Worm (Caenorhabditis elegans) whole organism, L1 larva: ENCODE results near the gene M117.4.

ENCODE experiments used
- C04F5.9 ChIP-seq: sonication (generic microtip); optimal IDR thresholded peaks from 2 replicates; lab custom pipeline; 2016; ENCODE audit warnings: missing genetic modification characterization, missing compliant biosample characterization
- C34B4.2 ChIP-seq: sonication (generic microtip); optimal IDR thresholded peaks from 2 replicates; lab custom pipeline; 2017; ENCODE audit warnings: mild to moderate bottlenecking, missing genetic modification characterization, missing compliant biosample characterization
- aha-1 ChIP-seq: fragments of 150-350 bp; optimal IDR thresholded peaks from 2 replicates; lab custom pipeline; 2014; ENCODE audit warnings: missing biosample characterization, missing genetic modification characterization
- aly-2 ChIP-seq: fragments of 150-350 bp; optimal IDR thresholded peaks from 2 replicates; lab custom pipeline; 2014; ENCODE audit warnings: missing biosample characterization, missing genetic modification characterization
- ama-1 ChIP-seq: fragments of 150-350 bp; optimal IDR thresholded peaks from 2 replicates; lab custom pipeline; 2014
- blmp-1 ChIP-seq: fragments of 150-350 bp; optimal IDR thresholded peaks from 2 replicates; lab custom pipeline; 2014; ENCODE audit warnings: missing biosample characterization, missing genetic modification characterization
- ceh-8 ChIP-seq: fragments of 200-800 bp; sonication (Bioruptor generic); optimal IDR thresholded peaks from 2 replicates; lab custom pipeline; 2018; ENCODE audit warnings: mild to moderate bottlenecking, missing genetic modification characterization, moderate library complexity, missing compliant biosample characterization
- ces-1 ChIP-seq: fragments of 150-350 bp; optimal IDR thresholded peaks from 2 replicates; lab custom pipeline; 2014; ENCODE audit warnings: missing biosample characterization, missing genetic modification reagents, missing genetic modification characterization
- dpl-1 ChIP-seq, 3 experiments: fragments of 150-350 bp in 2 of 3; sonication (generic microtip) in 1 of 3; optimal IDR thresholded peaks; 2 replicates each; lab custom pipeline; 2014 to 2017; ENCODE audit warnings: missing biosample characterization in 3 of 3, missing genetic modification characterization in 3 of 3, missing genetic modification reagents in 3 of 3
- dsc-1 ChIP-seq: sonication (generic microtip); optimal IDR thresholded peaks from 2 replicates; lab custom pipeline; 2016; ENCODE audit warnings: mild to moderate bottlenecking, missing genetic modification characterization, missing compliant biosample characterization
- efl-1 ChIP-seq, 4 experiments: fragments of 150-350 bp; optimal IDR thresholded peaks in 3 of 4; peaks in 1 of 4; 1 replicate in 1 of 4; 2 replicates in 3 of 4; lab custom pipeline; 2014; ENCODE audit warnings: missing biosample characterization in 2 of 4, missing genetic modification characterization in 2 of 4, missing genetic modification reagents in 2 of 4
- efl-3 ChIP-seq: fragments of 200-800 bp; sonication (Bioruptor generic); optimal IDR thresholded peaks from 2 replicates; lab custom pipeline; 2018; ENCODE audit warnings: mild to moderate bottlenecking, missing genetic modification characterization, missing compliant biosample characterization
- egl-13 ChIP-seq: sonication (generic microtip); optimal IDR thresholded peaks from 2 replicates; lab custom pipeline; 2016; ENCODE audit warnings: missing genotype, missing genetic modification reagents, missing genetic modification characterization, missing compliant biosample characterization
- egl-27 ChIP-seq, 2 experiments: fragments of 150-350 bp in 1 of 2; sonication (generic microtip); optimal IDR thresholded peaks; 3 replicates each; lab custom pipeline; 2017 to 2018; ENCODE audit warnings: missing biosample characterization in 2 of 2, missing genetic modification characterization in 2 of 2, missing genetic modification reagents in 2 of 2
- ets-5 ChIP-seq: fragments of 200-800 bp; sonication (Bioruptor generic); IDR thresholded peaks from 2 replicates; pipeline ENCODE4 v1.3.6; 2022; ENCODE audit warnings: missing genetic modification characterization, missing compliant biosample characterization
- fkh-10 ChIP-seq: sonication (generic microtip); optimal IDR thresholded peaks from 2 replicates; lab custom pipeline; 2017; ENCODE audit warnings: missing biosample characterization, missing genetic modification reagents, missing genetic modification characterization
- fkh-4 ChIP-seq: sonication (generic microtip); optimal IDR thresholded peaks from 2 replicates; lab custom pipeline; 2016; ENCODE audit warnings: missing compliant biosample characterization, missing genetic modification characterization, borderline replicate concordance
- fos-1 ChIP-seq: fragments of 150-350 bp; optimal IDR thresholded peaks from 2 replicates; lab custom pipeline; 2014; ENCODE audit warnings: missing biosample characterization, missing genetic modification characterization
- grh-1 ChIP-seq: fragments of 200-800 bp; sonication (Bioruptor generic); IDR thresholded peaks from 2 replicates; pipeline ENCODE4 v1.3.6; 2022; ENCODE audit warnings: missing genetic modification reagents, missing genetic modification characterization, missing compliant biosample characterization
- hpl-2 ChIP-seq: fragments of 150-350 bp; optimal IDR thresholded peaks from 2 replicates; lab custom pipeline; 2014; ENCODE audit warnings: missing biosample characterization, missing genetic modification reagents, missing genetic modification characterization
- isw-1 ChIP-seq: fragments of 200-800 bp; sonication (Bioruptor generic); IDR thresholded peaks from 2 replicates; pipeline ENCODE4 v1.3.6; 2022; ENCODE audit warnings: missing genetic modification characterization, missing compliant biosample characterization
- lin-13 ChIP-seq: fragments of 150-350 bp; optimal IDR thresholded peaks from 2 replicates; lab custom pipeline; 2014; ENCODE audit warnings: missing biosample characterization, missing genetic modification reagents, missing genetic modification characterization
- lin-14 ChIP-seq: fragments of 200-800 bp; sonication (Bioruptor generic); optimal IDR thresholded peaks from 2 replicates; lab custom pipeline; 2018; ENCODE audit warnings: mild to moderate bottlenecking, missing genetic modification characterization, moderate library complexity, missing compliant biosample characterization
- lin-35 ChIP-seq, 2 experiments: fragments of 150-350 bp; optimal IDR thresholded peaks; 2 replicates each; lab custom pipeline; 2014; ENCODE audit warnings: missing biosample characterization in 2 of 2, missing genetic modification characterization in 2 of 2, missing genetic modification reagents in 2 of 2
- lin-39 ChIP-seq: fragments of 150-350 bp; optimal IDR thresholded peaks from 2 replicates; lab custom pipeline; 2014; ENCODE audit warnings: missing biosample characterization, missing genetic modification reagents, missing genetic modification characterization
- lir-3 ChIP-seq: sonication (generic microtip); optimal IDR thresholded peaks from 2 replicates; lab custom pipeline; 2016; ENCODE audit warnings: mild to moderate bottlenecking, missing genetic modification characterization, moderate library complexity, missing compliant biosample characterization; ENCODE audit not compliant: poor library complexity
- mep-1 ChIP-seq: fragments of 150-350 bp; optimal IDR thresholded peaks from 2 replicates; lab custom pipeline; 2014; ENCODE audit warnings: missing biosample characterization, missing genetic modification characterization
- nhr-11 ChIP-seq: fragments of 150-350 bp; optimal IDR thresholded peaks from 2 replicates; lab custom pipeline; 2014; ENCODE audit warnings: missing biosample characterization, missing genetic modification characterization
- nhr-20 ChIP-seq: sonication (generic microtip); optimal IDR thresholded peaks from 2 replicates; lab custom pipeline; 2016; ENCODE audit warnings: mild to moderate bottlenecking, missing genetic modification characterization, missing compliant biosample characterization
- nhr-237 ChIP-seq: fragments of 150-350 bp; optimal IDR thresholded peaks from 2 replicates; lab custom pipeline; 2014; ENCODE audit warnings: missing biosample characterization, missing genetic modification characterization
- nhr-47 ChIP-seq: sonication (generic microtip); optimal IDR thresholded peaks from 2 replicates; lab custom pipeline; 2016; ENCODE audit warnings: mild to moderate bottlenecking, missing genetic modification characterization, moderate library complexity, missing compliant biosample characterization
- nhr-71 ChIP-seq: sonication (generic microtip); optimal IDR thresholded peaks from 2 replicates; lab custom pipeline; 2016; ENCODE audit warnings: mild to moderate bottlenecking, missing genetic modification characterization, moderate library complexity, missing compliant biosample characterization
- nhr-77 ChIP-seq: fragments of 150-350 bp; optimal IDR thresholded peaks from 2 replicates; lab custom pipeline; 2014; ENCODE audit warnings: missing biosample characterization, missing genetic modification characterization
- pag-3 ChIP-seq: sonication (generic microtip); optimal IDR thresholded peaks from 2 replicates; lab custom pipeline; 2017; ENCODE audit warnings: missing genetic modification characterization, mild to moderate bottlenecking, missing compliant biosample characterization, antibody characterized with exemption, borderline replicate concordance; ENCODE audit not compliant: insufficient read depth
- pqm-1 ChIP-seq: sonication (generic microtip); optimal IDR thresholded peaks from 3 replicates; lab custom pipeline; 2017; ENCODE audit warnings: missing biosample characterization, missing genetic modification characterization
- sptf-1 ChIP-seq: fragments of 150-350 bp; optimal IDR thresholded peaks from 2 replicates; lab custom pipeline; 2014; ENCODE audit warnings: missing biosample characterization, missing genetic modification characterization
- swsn-7 ChIP-seq: sonication (generic microtip); optimal IDR thresholded peaks from 2 replicates; lab custom pipeline; 2016; ENCODE audit warnings: missing genetic modification characterization, missing compliant biosample characterization
- tbx-2 ChIP-seq: sonication (generic microtip); optimal IDR thresholded peaks from 2 replicates; lab custom pipeline; 2016; ENCODE audit warnings: missing genetic modification characterization, missing compliant biosample characterization
- tlp-1 ChIP-seq: fragments of 150-350 bp; optimal IDR thresholded peaks from 2 replicates; lab custom pipeline; 2014; ENCODE audit warnings: missing biosample characterization, missing genetic modification characterization
- unc-30 ChIP-seq: sonication (generic microtip); optimal IDR thresholded peaks from 2 replicates; lab custom pipeline; 2017; ENCODE audit warnings: missing biosample characterization, missing genetic modification characterization
- unc-62 ChIP-seq: fragments of 150-350 bp; optimal IDR thresholded peaks from 2 replicates; lab custom pipeline; 2014; ENCODE audit warnings: missing biosample characterization, missing genetic modification reagents, missing genetic modification characterization
- unc-86 ChIP-seq: sonication (generic microtip); optimal IDR thresholded peaks from 2 replicates; lab custom pipeline; 2016; ENCODE audit warnings: missing genetic modification characterization, missing compliant biosample characterization
- unc-98 ChIP-seq: fragments of 200-800 bp; sonication (Bioruptor generic); IDR thresholded peaks from 2 replicates; pipeline ENCODE4 v1.3.6; 2022; ENCODE audit warnings: missing genetic modification characterization, missing compliant biosample characterization
- ztf-4 ChIP-seq: fragments of 150-350 bp; optimal IDR thresholded peaks from 2 replicates; lab custom pipeline; 2014; ENCODE audit warnings: missing biosample characterization, missing genetic modification characterization

The M117.4 gene

ce11 chrIV:11788383-11788963, 44.9 kb downstream of the M117.4 start (continued):
- TF ChIP-seq unc-98 (GFP tag; lab: Robert Waterston, UW) (no peak), nhr-11 (tag; lab: Kevin White, UChicago) (no peak), lin-35 (GFP tag; optimal IDR thresholded peaks at IDR 0.05; lab: Kevin White, UChicago) (peak in 1 of 2 experiments; percentile 4), dsc-1 (tag; lab: Kevin White, UChicago) (no peak), lin-14 (GFP tag; lab: Kevin White, UChicago) (peak; percentile 84), isw-1 (GFP tag; lab: Robert Waterston, UW) (no peak), lin-39 (tag; lab: Kevin White, UChicago) (no peak), swsn-7 (no peak), lir-3 (tag; lab: Kevin White, UChicago) (no peak), aly-2 (no peak), dpl-1 (GFP tag; optimal IDR thresholded peaks at IDR 0.05; lab: Kevin White, UChicago) (no peak), nhr-47 (tag; lab: Kevin White, UChicago) (peak; percentile 5), tbx-2 (no peak), unc-62 (GFP tag; lab: Kevin White, UChicago) (no peak), nhr-71 (tag; lab: Kevin White, UChicago) (peak; percentile 14), aha-1 (tag; lab: Kevin White, UChicago) (no peak), nhr-77 (no peak), efl-1 (optimal IDR thresholded peaks at IDR 0.05; lab: Kevin White, UChicago) (no peak), efl-1 (GFP tag; optimal IDR thresholded peaks at IDR 0.05 in 1 of 2; lab: Kevin White, UChicago) (no peak), pag-3 (tag; lab: Kevin White, UChicago) (no peak), blmp-1 (tag; lab: Kevin White, UChicago) (no peak), egl-27 (tag; optimal IDR thresholded peaks at IDR 0.05; lab: Kevin White, UChicago) (no peak), nhr-237 (tag; lab: Kevin White, UChicago) (no peak), egl-13 (tag; lab: Kevin White, UChicago) (no peak), efl-3 (GFP tag; lab: Kevin White, UChicago) (no peak), grh-1 (no peak), ces-1 (GFP tag; lab: Kevin White, UChicago) (peak; percentile 83), unc-30 (no peak), ztf-4 (tag; lab: Kevin White, UChicago) (no peak), C04F5.9 (no peak), tlp-1 (tag; lab: Kevin White, UChicago) (no peak), C34B4.2 (tag; lab: Kevin White, UChicago) (no peak), unc-86 (tag; lab: Kevin White, UChicago) (peak; percentile 27), lin-13 (GFP tag; lab: Kevin White, UChicago) (no peak), fos-1 (tag; lab: Kevin White, UChicago) (no peak), hpl-2 (GFP tag; lab: Kevin White, UChicago) (no peak)

- no peak for TF ChIP-seq ceh-8
- TF ChIP-seq dsc-1 (tag; lab: Kevin White, UChicago) = peak; percentile 66
- TF ChIP-seq, all 84 proteins: peak for 1
Measured at ce11 chrIV:11787793-11788192, 45.6 kb downstream of the M117.4 start.

- TF ChIP-seq efl-3 (GFP tag; lab: Kevin White, UChicago) = no peak
- peak; percentile 16 for TF ChIP-seq egl-13 (tag; lab: Kevin White, UChicago)
- peak; percentile 90 for TF ChIP-seq fkh-4 (tag; lab: Kevin White, UChicago)
- peak; percentile 58 for TF ChIP-seq lin-14 (GFP tag; lab: Kevin White, UChicago)
- TF ChIP-seq unc-62 (GFP tag; lab: Kevin White, UChicago) = no peak
- no peak for TF ChIP-seq pqm-1 (tag; lab: Kevin White, UChicago)
- TF ChIP-seq ama-1 (lab: Kevin White, UChicago) = no peak
- no peak for TF ChIP-seq egl-27 (tag; optimal IDR thresholded peaks at IDR 0.05; lab: Kevin White, UChicago)
- peak; percentile 98 for TF ChIP-seq dsc-1 (tag; lab: Kevin White, UChicago)
- TF ChIP-seq ets-5 = no peak
- peak; percentile 46 for TF ChIP-seq unc-86 (tag; lab: Kevin White, UChicago)
- TF ChIP-seq aha-1 (tag; lab: Kevin White, UChicago) = no peak
- no peak for TF ChIP-seq C34B4.2 (tag; lab: Kevin White, UChicago)
- TF ChIP-seq nhr-77 = no peak
- no peak for TF ChIP-seq nhr-47 (tag; lab: Kevin White, UChicago)
- peak; percentile 11 for TF ChIP-seq ces-1 (GFP tag; lab: Kevin White, UChicago)
- TF ChIP-seq fkh-10 (GFP tag; lab: Kevin White, UChicago) = peak; percentile 76
- no peak for TF ChIP-seq nhr-71 (tag; lab: Kevin White, UChicago)
- TF ChIP-seq sptf-1 (tag; lab: Kevin White, UChicago) = no peak
- TF ChIP-seq nhr-20 = no peak
- TF ChIP-seq mep-1 (tag; lab: Kevin White, UChicago) = no peak
Measured at ce11 chrIV:11785064-11785840, 48.1 kb downstream of the M117.4 start.
